Fruit fly (Drosophila melanogaster): ENCODE data around the gene CG5274.

CG5274 gene

dm6 chr3L:20470991-20471498 is 43.6 kb upstream of the CG5274 start (continued):
- TF ChIP-seq CG32772 (GFP tag; IDR thresholded peaks at IDR 0.05) (0 out of 2 replicates have a peak, but pooled peaks have one; percentile 15), Fer1 (GFP tag; optimal IDR thresholded peaks at IDR 0.05) (peak; percentile 63), CG17328 (GFP tag; IDR thresholded peaks at IDR 0.05) (peak; percentile 38; the same call in 1 of the 2 replicates), wdn (GFP tag; IDR thresholded peaks at IDR 0.05) (no peak), E2f2 (GFP tag; IDR thresholded peaks at IDR 0.05) (peak; percentile 39; the same call in 1 of the 2 replicates), Rfx (GFP tag; IDR thresholded peaks at IDR 0.05) (peak; percentile 49; the same call in 1 of the 2 replicates), lab (GFP tag; optimal IDR thresholded peaks at IDR 0.05) (peak; percentile 76), lilli (GFP tag; optimal IDR thresholded peaks at IDR 0.05) (peak; percentile 0), CG1792 (GFP tag; optimal IDR thresholded peaks at IDR 0.05) (no peak), CG17568 (GFP tag; optimal IDR thresholded peaks at IDR 0.05) (peak; percentile 34), ranshi (GFP tag; IDR thresholded peaks at IDR 0.05) (peak; percentile 43; the same call in 1 of the 2 replicates), NfI (GFP tag; optimal IDR thresholded peaks at IDR 0.05) (peak; percentile 46), Drgx (GFP tag; IDR thresholded peaks at IDR 0.05) (peak; percentile 72), org-1 (GFP tag; optimal IDR thresholded peaks at IDR 0.05) (peak; percentile 55), CG2875 (GFP tag; optimal IDR thresholded peaks at IDR 0.05) (peak; percentile 56), CG6175 (GFP tag; IDR thresholded peaks at IDR 0.05) (no peak), CG17802 (tag; optimal IDR thresholded peaks at IDR 0.05) (no peak), cwo (GFP tag; optimal IDR thresholded peaks at IDR 0.05) (peak; percentile 14), hb (GFP tag; IDR thresholded peaks at IDR 0.05; ENCODE audit: partially characterized antibody) (no peak), repo (GFP tag; optimal IDR thresholded peaks at IDR 0.05) (no peak), gt (GFP tag; IDR thresholded peaks at IDR 0.05) (no peak), ara (GFP tag; IDR thresholded peaks at IDR 0.05) (peak; percentile 51; the same call in 1 of the 2 replicates), tap (tag; optimal IDR thresholded peaks at IDR 0.05) (peak; percentile 68), CG10979 (tag; optimal IDR thresholded peaks at IDR 0.05) (peak; percentile 45), dati (GFP tag; IDR thresholded peaks at IDR 0.05) (peak; percentile 63; the same call in 1 of the 2 replicates), CG15696 (tag; optimal IDR thresholded peaks at IDR 0.05) (no peak), Scr (GFP tag; IDR thresholded peaks at IDR 0.05; ENCODE audit: partially characterized antibody) (0 out of 2 replicates have a peak, but pooled peaks have one; percentile 9), nmo (GFP tag; optimal IDR thresholded peaks at IDR 0.05) (peak; percentile 23), PHDP (tag; optimal IDR thresholded peaks at IDR 0.05) (peak; percentile 51), kah (GFP tag; optimal IDR thresholded peaks at IDR 0.05) (peak; percentile 65), Atf6 (GFP tag; IDR thresholded peaks at IDR 0.05) (peak; percentile 69), vvl (GFP tag; IDR thresholded peaks at IDR 0.05) (peak; percentile 78), zfh2 (GFP tag; optimal IDR thresholded peaks at IDR 0.05) (no peak), ci (GFP tag; IDR thresholded peaks at IDR 0.05) (peak; percentile 86), CG12769 (tag; optimal IDR thresholded peaks at IDR 0.05) (peak; percentile 43), oc (tag; optimal IDR thresholded peaks at IDR 0.05) (peak; percentile 14), CG1233 (GFP tag; optimal IDR thresholded peaks at IDR 0.05) (peak; percentile 19), Rx (GFP tag; IDR thresholded peaks at IDR 0.05) (peak; percentile 41; the same call in 1 of the 2 replicates), CG4404 (GFP tag; IDR thresholded peaks at IDR 0.05) (0 out of 2 replicates have a peak, but pooled peaks have one; percentile 14), CG10321 (GFP tag; IDR thresholded peaks at IDR 0.05) (0 out of 2 replicates have a peak, but pooled peaks have one; percentile 19), CG14710 (tag; optimal IDR thresholded peaks at IDR 0.05) (peak; percentile 32), wor (GFP tag; IDR thresholded peaks at IDR 0.05) (peak; percentile 30), fd64A (GFP tag; optimal IDR thresholded peaks at IDR 0.05) (peak; percentile 49), CG17612 (GFP tag; IDR thresholded peaks at IDR 0.05) (no peak), Taf1 (GFP tag; IDR thresholded peaks at IDR 0.05) (no peak), bcd (GFP tag; optimal IDR thresholded peaks at IDR 0.05) (peak; percentile 29), jigr1 (GFP tag; IDR thresholded peaks at IDR 0.05) (no peak), dmrt99B (tag; optimal IDR thresholded peaks at IDR 0.05) (peak; percentile 74), Ravus (GFP tag; IDR thresholded peaks at IDR 0.05) (no peak), lmd (GFP tag; IDR thresholded peaks at IDR 0.05) (peak; percentile 45)

All from whole organism, embryonic.